Worm (Caenorhabditis elegans) whole organism, late embryonic: Measurements from ENCODE around the gene madf-3.

Experiments used
- C08G9.2 ChIP-seq: sonication (generic microtip); optimal IDR thresholded peaks from 2 replicates; lab custom pipeline; 2016; ENCODE audit warnings: mild to moderate bottlenecking, missing genetic modification characterization, moderate library complexity, missing compliant biosample characterization
- C38D4.7 ChIP-seq: fragments of 200-800 bp; sonication (Bioruptor generic); optimal IDR thresholded peaks from 2 replicates; lab custom pipeline; 2018; ENCODE audit warnings: mild to moderate bottlenecking, missing genetic modification characterization, moderate library complexity, missing compliant biosample characterization
- K02D7.2 ChIP-seq: sonication (generic microtip); optimal IDR thresholded peaks from 2 replicates; lab custom pipeline; 2017; ENCODE audit warnings: mild to moderate bottlenecking, missing genetic modification characterization, missing compliant biosample characterization
- K09A11.1 ChIP-seq: sonication (generic microtip); optimal IDR thresholded peaks from 2 replicates; lab custom pipeline; 2017; ENCODE audit warnings: antibody characterized with exemption, mild to moderate bottlenecking, missing genetic modification characterization, missing compliant biosample characterization; ENCODE audit not compliant: insufficient read depth
- T23F11.4 ChIP-seq: fragments of 200-800 bp; sonication (Bioruptor generic); optimal IDR thresholded peaks from 2 replicates; lab custom pipeline; 2018; ENCODE audit warnings: mild to moderate bottlenecking, missing genetic modification characterization, missing compliant biosample characterization
- ahr-1 ChIP-seq: sonication (generic microtip); optimal IDR thresholded peaks from 2 replicates; lab custom pipeline; 2016; ENCODE audit warnings: missing genetic modification characterization, missing compliant biosample characterization
- ama-1 ChIP-seq: fragments of 150-350 bp; optimal IDR thresholded peaks from 2 replicates; lab custom pipeline; 2014
- ceh-18 ChIP-seq: sonication (generic microtip); optimal IDR thresholded peaks from 2 replicates; lab custom pipeline; 2016; ENCODE audit warnings: missing genetic modification characterization, missing compliant biosample characterization
- ceh-19 ChIP-seq: fragments of 200-800 bp; sonication (Bioruptor generic); optimal IDR thresholded peaks from 2 replicates; lab custom pipeline; 2018; ENCODE audit warnings: mild to moderate bottlenecking, missing genetic modification characterization, missing compliant biosample characterization
- ceh-2 ChIP-seq: sonication (generic microtip); optimal IDR thresholded peaks from 2 replicates; lab custom pipeline; 2016; ENCODE audit warnings: missing genotype, missing genetic modification characterization, missing compliant biosample characterization
- ceh-22 ChIP-seq: sonication (generic microtip); optimal IDR thresholded peaks from 2 replicates; lab custom pipeline; 2017; ENCODE audit warnings: missing biosample characterization, missing genetic modification characterization
- ceh-24 ChIP-seq: sonication (generic microtip); optimal IDR thresholded peaks from 2 replicates; lab custom pipeline; 2016; ENCODE audit warnings: mild to moderate bottlenecking, missing genetic modification characterization, missing compliant biosample characterization
- ceh-34 ChIP-seq: sonication (generic microtip); optimal IDR thresholded peaks from 2 replicates; lab custom pipeline; 2016; ENCODE audit warnings: mild to moderate bottlenecking, missing genetic modification characterization, missing compliant biosample characterization
- ceh-45 ChIP-seq: fragments of 200-800 bp; sonication (Bioruptor generic); IDR thresholded peaks from 2 replicates; pipeline ENCODE4 v1.3.6; 2022; ENCODE audit warnings: missing genetic modification reagents, missing genetic modification characterization, missing compliant biosample characterization
- ceh-48 ChIP-seq: sonication (generic microtip); optimal IDR thresholded peaks from 2 replicates; lab custom pipeline; 2016; ENCODE audit warnings: missing genetic modification characterization, inconsistent platforms, missing compliant biosample characterization
- ceh-9 ChIP-seq: sonication (generic microtip); optimal IDR thresholded peaks from 2 replicates; lab custom pipeline; 2016; ENCODE audit warnings: mild to moderate bottlenecking, missing genetic modification characterization, inconsistent platforms, missing compliant biosample characterization
- dmd-4 ChIP-seq: sonication (generic microtip); optimal IDR thresholded peaks from 2 replicates; lab custom pipeline; 2016; ENCODE audit warnings: borderline replicate concordance, missing genetic modification characterization, missing compliant biosample characterization
- elt-2 ChIP-seq: sonication (generic microtip); optimal IDR thresholded peaks from 2 replicates; lab custom pipeline; 2016; ENCODE audit warnings: missing genetic modification reagents, missing genetic modification characterization, missing compliant biosample characterization
- elt-4 ChIP-seq: sonication (generic microtip); optimal IDR thresholded peaks from 2 replicates; lab custom pipeline; 2016; ENCODE audit warnings: missing genetic modification characterization, missing compliant biosample characterization
- ets-4 ChIP-seq: sonication (generic microtip); optimal IDR thresholded peaks from 2 replicates; lab custom pipeline; 2016; ENCODE audit warnings: missing genetic modification characterization, missing compliant biosample characterization
- fkh-10 ChIP-seq: fragments of 150-350 bp; optimal IDR thresholded peaks from 2 replicates; lab custom pipeline; 2014; ENCODE audit warnings: missing biosample characterization, missing genetic modification reagents, missing genetic modification characterization
- gmeb-2 ChIP-seq: sonication (generic microtip); optimal IDR thresholded peaks from 2 replicates; lab custom pipeline; 2016; ENCODE audit warnings: missing genetic modification characterization, inconsistent platforms, missing compliant biosample characterization
- hlh-13 ChIP-seq: fragments of 200-800 bp; sonication (Bioruptor generic); optimal IDR thresholded peaks from 2 replicates; lab custom pipeline; 2018; ENCODE audit warnings: mild to moderate bottlenecking, missing genetic modification characterization, missing compliant biosample characterization
- hlh-15 ChIP-seq: sonication (generic microtip); optimal IDR thresholded peaks from 2 replicates; lab custom pipeline; 2016; ENCODE audit warnings: missing genetic modification characterization, missing compliant biosample characterization
- hlh-30 ChIP-seq: sonication (generic microtip); optimal IDR thresholded peaks from 2 replicates; lab custom pipeline; 2017; ENCODE audit warnings: antibody characterized with exemption, missing genetic modification characterization, missing compliant biosample characterization; ENCODE audit not compliant: insufficient read depth
- hlh-6 ChIP-seq: sonication (generic microtip); optimal IDR thresholded peaks from 2 replicates; lab custom pipeline; 2016; ENCODE audit warnings: missing genotype, missing genetic modification characterization, missing compliant biosample characterization
- hlh-8 ChIP-seq: sonication (generic microtip); optimal IDR thresholded peaks from 2 replicates; lab custom pipeline; 2016; ENCODE audit warnings: missing genotype, missing genetic modification characterization, missing compliant biosample characterization
- lim-6 ChIP-seq: sonication (generic microtip); optimal IDR thresholded peaks from 2 replicates; lab custom pipeline; 2016; ENCODE audit warnings: missing genetic modification characterization, missing compliant biosample characterization
- lin-11 ChIP-seq: fragments of 200-800 bp; sonication (Bioruptor generic); optimal IDR thresholded peaks from 2 replicates; lab custom pipeline; 2018; ENCODE audit warnings: mild to moderate bottlenecking, missing genetic modification characterization, missing compliant biosample characterization
- mec-3 ChIP-seq: sonication (generic microtip); optimal IDR thresholded peaks from 2 replicates; lab custom pipeline; 2016; ENCODE audit warnings: borderline replicate concordance, missing genetic modification characterization, missing compliant biosample characterization
- nfya-1 ChIP-seq: sonication (generic microtip); optimal IDR thresholded peaks from 2 replicates; lab custom pipeline; 2017; ENCODE audit warnings: missing genetic modification characterization, mild to moderate bottlenecking, missing compliant biosample characterization, antibody characterized with exemption, moderate library complexity
- nhr-11 ChIP-seq: fragments of 150-350 bp; optimal IDR thresholded peaks from 2 replicates; lab custom pipeline; 2014; ENCODE audit warnings: missing biosample characterization, missing genetic modification characterization
- nhr-232 ChIP-seq: sonication (generic microtip); optimal IDR thresholded peaks from 2 replicates; lab custom pipeline; 2016; ENCODE audit warnings: missing genetic modification characterization, missing compliant biosample characterization
- odd-2 ChIP-seq: sonication (generic microtip); optimal IDR thresholded peaks from 2 replicates; lab custom pipeline; 2017; ENCODE audit warnings: antibody characterized with exemption, mild to moderate bottlenecking, missing genetic modification characterization, missing compliant biosample characterization
- pag-3 ChIP-seq: sonication (generic microtip); optimal IDR thresholded peaks from 2 replicates; lab custom pipeline; 2016; ENCODE audit warnings: missing compliant biosample characterization, missing genetic modification characterization, borderline replicate concordance
- pat-9 ChIP-seq: fragments of 200-800 bp; sonication (Bioruptor generic); optimal IDR thresholded peaks from 2 replicates; lab custom pipeline; 2018; ENCODE audit warnings: mild to moderate bottlenecking, missing genetic modification characterization, moderate library complexity, missing compliant biosample characterization
- pax-1 ChIP-seq: fragments of 150-350 bp; optimal IDR thresholded peaks from 2 replicates; lab custom pipeline; 2014; ENCODE audit warnings: missing biosample characterization, missing genetic modification characterization
- pha-2 ChIP-seq: sonication (generic microtip); optimal IDR thresholded peaks from 2 replicates; lab custom pipeline; 2017; ENCODE audit warnings: mild to moderate bottlenecking, missing genetic modification characterization, missing compliant biosample characterization
- pha-4 ChIP-seq: fragments of 150-350 bp; optimal IDR thresholded peaks from 2 replicates; lab custom pipeline; 2018; ENCODE audit warnings: missing biosample characterization, missing genetic modification reagents, missing genetic modification characterization
- pqm-1 ChIP-seq: sonication (generic microtip); optimal IDR thresholded peaks from 2 replicates; lab custom pipeline; 2016; ENCODE audit warnings: missing genetic modification characterization, missing compliant biosample characterization
- rnt-1 ChIP-seq: sonication (generic microtip); optimal IDR thresholded peaks from 2 replicates; lab custom pipeline; 2016; ENCODE audit warnings: missing genetic modification characterization, missing compliant biosample characterization
- sox-2 ChIP-seq: fragments of 200-800 bp; sonication (Bioruptor generic); IDR thresholded peaks from 2 replicates; pipeline ENCODE4 v1.3.6; 2022; ENCODE audit warnings: missing genetic modification reagents, missing genetic modification characterization, missing compliant biosample characterization
- sox-4 ChIP-seq: sonication (generic microtip); optimal IDR thresholded peaks from 2 replicates; lab custom pipeline; 2017; ENCODE audit warnings: mild to moderate bottlenecking, missing genetic modification characterization, inconsistent platforms, missing compliant biosample characterization
- tbx-7 ChIP-seq: sonication (generic microtip); optimal IDR thresholded peaks from 2 replicates; lab custom pipeline; 2016; ENCODE audit warnings: missing genotype, missing genetic modification characterization, missing compliant biosample characterization
- unc-42 ChIP-seq: sonication (generic microtip); optimal IDR thresholded peaks from 2 replicates; lab custom pipeline; 2016; ENCODE audit warnings: missing genotype, missing genetic modification characterization, missing compliant biosample characterization
- unc-86 ChIP-seq: sonication (generic microtip); optimal IDR thresholded peaks from 2 replicates; lab custom pipeline; 2016; ENCODE audit warnings: missing genetic modification characterization, missing compliant biosample characterization
- zip-5 ChIP-seq: sonication (generic microtip); optimal IDR thresholded peaks from 2 replicates; lab custom pipeline; 2016; ENCODE audit warnings: missing genetic modification characterization, missing compliant biosample characterization
- ztf-16 ChIP-seq: sonication (generic microtip); optimal IDR thresholded peaks from 2 replicates; lab custom pipeline; 2017; ENCODE audit warnings: missing genetic modification characterization, missing compliant biosample characterization

The madf-3 gene

DNA sequence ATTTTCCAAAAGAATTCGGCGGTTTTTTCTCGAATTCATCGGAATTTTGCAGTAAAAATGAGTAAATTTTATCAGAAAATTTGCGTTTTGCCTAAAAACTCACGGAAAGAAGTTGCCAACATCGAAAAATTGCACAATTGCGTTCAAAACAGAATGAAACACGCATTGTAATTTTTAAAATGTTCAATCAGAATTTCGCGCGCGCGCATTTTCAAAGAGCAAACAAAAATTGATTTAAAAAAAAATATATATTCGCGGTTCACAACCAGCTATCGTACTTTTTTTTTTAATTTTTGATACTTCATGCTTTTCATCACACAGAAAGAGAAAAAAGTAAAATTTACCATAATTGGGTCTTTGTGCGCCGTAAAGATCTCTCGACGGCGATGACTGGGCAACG, 40.3 kb downstream of the madf-3 start:
- no peak for TF ChIP-seq ceh-45 (GFP tag; lab: Robert Waterston, UW)
- no peak for TF ChIP-seq hlh-30 (tag; lab: Kevin White, UChicago)
- no peak for TF ChIP-seq ztf-16
- TF ChIP-seq tbx-7 = no peak
- no peak for TF ChIP-seq nfya-1 (tag; lab: Kevin White, UChicago)
- TF ChIP-seq nhr-11 (tag; lab: Kevin White, UChicago) = no peak
- TF ChIP-seq pha-4 = no peak
- TF ChIP-seq ahr-1 (tag; lab: Kevin White, UChicago) = no peak
- no peak for TF ChIP-seq hlh-6 (tag; lab: Kevin White, UChicago)
- no peak for TF ChIP-seq ceh-34 (tag; lab: Kevin White, UChicago)
- TF ChIP-seq mec-3 = no peak
- no peak for TF ChIP-seq hlh-15 (tag; lab: Kevin White, UChicago)
- no peak for TF ChIP-seq hlh-13 (GFP tag; lab: Kevin White, UChicago)
- no peak for TF ChIP-seq C08G9.2
- TF ChIP-seq lim-6 (tag; lab: Kevin White, UChicago) = no peak
- TF ChIP-seq elt-2 = no peak

DNA sequence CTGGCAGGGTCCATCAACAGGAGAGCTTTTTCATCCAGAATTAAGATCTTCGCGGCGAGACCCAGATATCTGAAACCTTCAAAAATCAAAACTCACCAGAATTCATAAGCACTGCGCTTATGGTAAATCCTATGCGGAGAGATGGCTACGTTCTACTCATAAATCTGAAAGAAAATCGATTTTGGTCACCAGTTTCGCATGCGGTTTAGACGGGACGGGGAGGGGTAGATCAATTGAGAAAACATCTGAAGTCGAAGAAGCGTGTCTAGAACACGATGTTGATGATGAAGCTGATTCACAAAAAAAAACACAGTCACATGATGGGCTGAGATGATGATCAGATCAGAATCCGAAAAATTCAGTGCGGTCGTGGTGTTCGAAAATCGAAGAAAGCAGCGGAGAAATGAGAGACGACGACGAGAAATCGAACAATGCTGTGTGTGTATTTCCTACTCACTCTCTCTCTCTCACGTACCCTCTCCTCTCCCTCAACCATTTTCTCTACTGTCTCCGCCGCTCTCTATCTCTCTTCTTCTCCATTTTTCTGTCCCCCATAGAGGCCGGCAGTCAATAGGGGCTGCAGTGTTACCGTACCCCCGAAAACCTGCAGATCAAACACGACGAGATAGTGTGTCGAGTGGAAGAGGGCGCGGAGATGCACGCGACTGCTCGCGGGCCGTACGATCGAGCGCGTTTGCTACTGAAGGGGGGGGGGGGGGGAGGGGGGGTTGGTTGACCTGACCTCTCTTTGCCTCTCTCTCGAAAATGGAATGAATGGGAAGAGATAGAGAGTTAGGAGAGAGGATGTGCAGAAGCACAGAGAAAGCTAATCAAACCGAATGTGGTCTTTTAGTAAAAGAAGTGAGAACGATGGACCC, 42.0 kb downstream of the madf-3 start, which contains the start of gene ntl-2:
TSS of gene ntl-2 (minus strand) at position 171 of the 878 bp plus-strand sequence.
- no peak for TF ChIP-seq ahr-1 (tag; lab: Kevin White, UChicago)
- no peak for TF ChIP-seq fkh-10 (GFP tag; lab: Kevin White, UChicago)
- peak; percentile 63 for TF ChIP-seq pat-9 (tag; lab: Kevin White, UChicago)
- TF ChIP-seq pqm-1 = no peak
- TF ChIP-seq pax-1 (tag; lab: Kevin White, UChicago) = peak; percentile 67
- no peak for TF ChIP-seq ceh-24
- TF ChIP-seq ceh-18 (tag; lab: Kevin White, UChicago) = peak; percentile 90
- TF ChIP-seq hlh-6 (tag; lab: Kevin White, UChicago) = no peak
- no peak for TF ChIP-seq nhr-232 (tag; lab: Kevin White, UChicago)
- TF ChIP-seq lim-6 (tag; lab: Kevin White, UChicago) = no peak
- TF ChIP-seq ceh-2 (tag; lab: Kevin White, UChicago) = no peak
- TF ChIP-seq nhr-11 (tag; lab: Kevin White, UChicago) = no peak
- peak; percentile 64 for TF ChIP-seq ztf-16
- TF ChIP-seq hlh-13 (GFP tag; lab: Kevin White, UChicago) = peak; percentile 52
- peak; percentile 93 for TF ChIP-seq elt-2
- TF ChIP-seq sox-4 (tag; lab: Kevin White, UChicago) = peak; percentile 52
- no peak for TF ChIP-seq dmd-4 (tag; lab: Kevin White, UChicago)
- TF ChIP-seq zip-5 = no peak
- peak; percentile 54; the same call in 1 of the 2 replicates for TF ChIP-seq sox-2 (GFP tag; lab: Robert Waterston, UW)
- TF ChIP-seq ets-4 = peak; percentile 75
- TF ChIP-seq unc-86 = peak; percentile 47
- peak; percentile 92 for TF ChIP-seq hlh-30 (tag; lab: Kevin White, UChicago)
- peak; percentile 84 for TF ChIP-seq pha-2 (tag; lab: Kevin White, UChicago)
- TF ChIP-seq lin-11 (tag; lab: Kevin White, UChicago) = peak; percentile 41
- peak; percentile 99 for TF ChIP-seq nfya-1 (tag; lab: Kevin White, UChicago)
- no peak for TF ChIP-seq odd-2
- TF ChIP-seq unc-42 (tag; lab: Kevin White, UChicago) = peak; percentile 0
- no peak for TF ChIP-seq elt-4 (tag; lab: Kevin White, UChicago)
- TF ChIP-seq K09A11.1 = no peak
- TF ChIP-seq hlh-15 (tag; lab: Kevin White, UChicago) = no peak
- peak; percentile 84 for TF ChIP-seq ceh-48 (tag; lab: Kevin White, UChicago)
- TF ChIP-seq rnt-1 (tag; lab: Kevin White, UChicago) = peak; percentile 77
- peak; percentile 86 for TF ChIP-seq T23F11.4
- TF ChIP-seq C38D4.7 = peak; percentile 57
- no peak for TF ChIP-seq pag-3 (tag; lab: Kevin White, UChicago)
- no peak for TF ChIP-seq ceh-9 (tag; lab: Kevin White, UChicago)
- no peak for TF ChIP-seq ceh-45 (GFP tag; lab: Robert Waterston, UW)
- TF ChIP-seq ceh-19 = peak; percentile 87
- TF ChIP-seq gmeb-2 (tag; lab: Kevin White, UChicago) = peak; percentile 62
- TF ChIP-seq ama-1 = no peak
- peak; percentile 30 for TF ChIP-seq ceh-22
- no peak for TF ChIP-seq hlh-8
- peak; percentile 30 for TF ChIP-seq K02D7.2 (tag; lab: Kevin White, UChicago)
